Fruit fly (Drosophila melanogaster): ENCODE results near the gene CG8679.
A peak's percentile ranks its signal among the peaks of the same experiment; 100 is the strongest.

The CG8679 gene

dm6 chr2L:21218240-21218911, at the start of gene CG8679 (continued):
- TF ChIP-seq fd102C (GFP tag; optimal IDR thresholded peaks at IDR 0.05) = no peak
- peak; percentile 49 for TF ChIP-seq unc-4 (GFP tag; IDR thresholded peaks at IDR 0.05; ENCODE audit: partially characterized antibody)
- TF ChIP-seq CG6854 (GFP tag; optimal IDR thresholded peaks at IDR 0.05) = no peak
- peak; percentile 63 for TF ChIP-seq BEAF-32 (GFP tag; optimal IDR thresholded peaks at IDR 0.05)

dm6 chr2L:21268140-21268539, 49.8 kb upstream of the CG8679 start:
- peak; percentile 91 for TF ChIP-seq exex (tag; optimal IDR thresholded peaks at IDR 0.05)
- no peak for TF ChIP-seq fru (optimal IDR thresholded peaks at IDR 0.05)
- no peak for TF ChIP-seq CG9932 (GFP tag; IDR thresholded peaks at IDR 0.05)
- TF ChIP-seq CG10959 (GFP tag; IDR thresholded peaks at IDR 0.05) = no peak

- no peak for TF ChIP-seq gfzf (GFP tag; optimal IDR thresholded peaks at IDR 0.05)
- no peak for TF ChIP-seq CG15479 (GFP tag; optimal IDR thresholded peaks at IDR 0.05)
- no peak for TF ChIP-seq Vsx1 (GFP tag; optimal IDR thresholded peaks at IDR 0.05)
- TF ChIP-seq CG11723 (GFP tag; optimal IDR thresholded peaks at IDR 0.05) = no peak
- TF ChIP-seq Adf1 (GFP tag; IDR thresholded peaks at IDR 0.05) = no peak
- TF ChIP-seq CHES-1-like (GFP tag; optimal IDR thresholded peaks at IDR 0.05) = no peak
- TF ChIP-seq maf-S (GFP tag; optimal IDR thresholded peaks at IDR 0.05) = no peak
- TF ChIP-seq Sry-δ (GFP tag; optimal IDR thresholded peaks at IDR 0.05) = no peak
- TF ChIP-seq fd64A (GFP tag; optimal IDR thresholded peaks at IDR 0.05) = no peak
- no peak for TF ChIP-seq CG34422 (GFP tag; IDR thresholded peaks at IDR 0.05)
- TF ChIP-seq CG14860 (GFP tag; IDR thresholded peaks at IDR 0.05; ENCODE audit: partially characterized antibody) = peak; percentile 65; the same call in 2 of the 3 replicates
- TF ChIP-seq Dad (GFP tag; optimal IDR thresholded peaks at IDR 0.05) = no peak
- no peak for TF ChIP-seq CG17186 (GFP tag; optimal IDR thresholded peaks at IDR 0.05)
- no peak for TF ChIP-seq CG13123 (GFP tag; optimal IDR thresholded peaks at IDR 0.05)
- no peak for TF ChIP-seq Oli (tag; optimal IDR thresholded peaks at IDR 0.05)
- peak; percentile 47; the same call in 1 of the 2 replicates for TF ChIP-seq tna (GFP tag; IDR thresholded peaks at IDR 0.05; ENCODE audit: partially characterized antibody)
- TF ChIP-seq CG1233 (GFP tag; optimal IDR thresholded peaks at IDR 0.05) = no peak
- no peak for TF ChIP-seq CG1832 (GFP tag; optimal IDR thresholded peaks at IDR 0.05)
- no peak for TF ChIP-seq CG1647 (GFP tag; optimal IDR thresholded peaks at IDR 0.05)
- no peak for TF ChIP-seq seq (GFP tag; IDR thresholded peaks at IDR 0.05)
- peak; percentile 53; the same call in 2 of the 3 replicates for TF ChIP-seq CG16813 (GFP tag; IDR thresholded peaks at IDR 0.05; ENCODE audit: partially characterized antibody)
- TF ChIP-seq Rx (GFP tag; IDR thresholded peaks at IDR 0.05) = no peak
- no peak for TF ChIP-seq CG32532 (GFP tag; IDR thresholded peaks at IDR 0.05)
- TF ChIP-seq Sry-β (GFP tag; optimal IDR thresholded peaks at IDR 0.05) = no peak
- TF ChIP-seq Myb (GFP tag; optimal IDR thresholded peaks at IDR 0.05) = no peak
- TF ChIP-seq HLH4C (GFP tag; IDR thresholded peaks at IDR 0.05; ENCODE audit: partially characterized antibody) = peak; percentile 63
- TF ChIP-seq CG18764 (GFP tag; optimal IDR thresholded peaks at IDR 0.05) = no peak
- TF ChIP-seq Antp (GFP tag; optimal IDR thresholded peaks at IDR 0.05) = no peak
- TF ChIP-seq vnd (GFP tag; IDR thresholded peaks at IDR 0.05; ENCODE audit: partially characterized antibody) = peak; percentile 45; the same call in 2 of the 3 replicates
- TF ChIP-seq CG7963 (GFP tag; IDR thresholded peaks at IDR 0.05; ENCODE audit: partially characterized antibody) = 0 out of 3 replicates have a peak, but pooled peaks have one; percentile 19
- TF ChIP-seq Ets97D (GFP tag; optimal IDR thresholded peaks at IDR 0.05) = no peak
- TF ChIP-seq pan (optimal IDR thresholded peaks at IDR 0.05) = no peak
- TF ChIP-seq pan (GFP tag; optimal IDR thresholded peaks at IDR 0.05 in 1 of 2, IDR thresholded peaks at IDR 0.05 in 1 of 2) = no peak
- no peak for TF ChIP-seq Atf-2 (GFP tag; optimal IDR thresholded peaks at IDR 0.05)
- no peak for TF ChIP-seq CG16863 (GFP tag; optimal IDR thresholded peaks at IDR 0.05)
- no peak for TF ChIP-seq CG2875 (GFP tag; optimal IDR thresholded peaks at IDR 0.05)
- TF ChIP-seq CG9215 (GFP tag; IDR thresholded peaks at IDR 0.05) = no peak
- no peak for TF ChIP-seq jigr1 (GFP tag; IDR thresholded peaks at IDR 0.05)
- TF ChIP-seq CG13624 (GFP tag; optimal IDR thresholded peaks at IDR 0.05) = no peak
These were observed 47.9 kb upstream of the CG8679 start for dm6 chr2L:21266277-21266676.

Measured in whole organism, embryonic.